Worm (Caenorhabditis elegans) whole organism, L4/young adult: ENCODE data around the gene K12H6.6.

ENCODE experiments used
- W03F9.2 ChIP-seq: fragments of 150-350 bp; optimal IDR thresholded peaks from 2 replicates; lab custom pipeline; 2014; ENCODE audit warnings: missing biosample characterization, missing genetic modification characterization
- dao-5 ChIP-seq: sonication (generic microtip); optimal IDR thresholded peaks from 2 replicates; lab custom pipeline; 2016; ENCODE audit warnings: missing genotype, missing genetic modification characterization, moderate library complexity, missing compliant biosample characterization
- him-1 ChIP-seq: sonication (generic microtip); optimal IDR thresholded peaks from 2 replicates; lab custom pipeline; 2016; ENCODE audit warnings: missing genotype, missing genetic modification reagents, missing genetic modification characterization, missing compliant biosample characterization

ce11 chrII:2859315-2859714 is 28.3 kb upstream of the K12H6.6 start:
- no peak for TF ChIP-seq him-1
- no peak for TF ChIP-seq W03F9.2 (tag; lab: Kevin White, UChicago)
- TF ChIP-seq dao-5 (tag; lab: Kevin White, UChicago), result no peak
